Worm (Caenorhabditis elegans) whole organism, L4 larva: ENCODE data around the gene col-183.

Experiments used
- egl-43 ChIP-seq: fragments of 200-800 bp; sonication (Bioruptor generic); IDR thresholded peaks from 2 replicates; pipeline ENCODE4 v1.3.6; 2022; ENCODE audit warnings: missing genetic modification reagents, missing genetic modification characterization, missing compliant biosample characterization
- fkh-10 ChIP-seq: fragments of 150-350 bp; optimal IDR thresholded peaks from 2 replicates; lab custom pipeline; 2014; ENCODE audit warnings: missing biosample characterization, missing genetic modification reagents, missing genetic modification characterization
- nhr-237 ChIP-seq: sonication (generic microtip); optimal IDR thresholded peaks from 2 replicates; lab custom pipeline; 2017; ENCODE audit warnings: missing biosample characterization, missing genetic modification characterization
- tag-97 ChIP-seq: fragments of 200-800 bp; sonication (Bioruptor generic); IDR thresholded peaks from 2 replicates; pipeline ENCODE4 v1.3.6; 2022; ENCODE audit warnings: missing genetic modification characterization, missing compliant biosample characterization
- unc-62 ChIP-seq, 3 experiments: fragments of 150-350 bp in 1 of 3; sonication (generic microtip); optimal IDR thresholded peaks in 2 of 3; peaks in 1 of 3; 1 replicate in 1 of 3; 2 replicates in 2 of 3; lab custom pipeline; 2014 to 2017; ENCODE audit warnings: missing biosample characterization in 3 of 3, missing genetic modification characterization in 3 of 3, missing genetic modification reagents in 3 of 3, missing genotype in 1 of 3

DNA sequence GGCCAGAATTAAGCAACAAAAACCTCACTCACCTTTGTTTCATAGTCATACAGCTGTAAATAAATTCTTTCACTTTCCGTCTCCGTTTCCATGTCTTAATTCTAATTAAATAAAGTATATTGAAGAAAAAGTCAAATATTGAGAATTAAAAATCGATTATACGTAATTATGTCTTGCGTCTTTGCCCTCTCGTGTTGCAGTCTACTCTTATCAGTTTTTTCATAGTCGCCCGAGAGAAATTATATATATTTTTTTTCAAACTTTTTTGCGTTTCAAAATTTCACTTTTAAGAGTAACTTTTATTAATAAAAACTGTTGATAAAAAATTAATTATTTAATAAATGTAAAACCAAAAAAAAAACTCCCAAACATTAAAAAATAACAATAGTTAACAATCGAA, 11.1 kb downstream of the col-183 start, which contains the start of gene flr-1:
- TF ChIP-seq fkh-10 (GFP tag; lab: Kevin White, UChicago) (no peak), unc-62 (GFP tag; optimal IDR thresholded peaks at IDR 0.05 in 1 of 2; lab: Kevin White, UChicago) (no peak), unc-62 (tag; optimal IDR thresholded peaks at IDR 0.05; lab: Kevin White, UChicago) (no peak), nhr-237 (tag; lab: Kevin White, UChicago) (no peak), egl-43 (no peak), tag-97 (GFP tag; lab: Robert Waterston, UW) (no peak)
